Worm (Caenorhabditis elegans): Measurements from ENCODE around the gene Y19D2B.1.

Gene Y19D2B.1

ce11 chrII:10934786-10935185 is 12.0 kb upstream of the Y19D2B.1 start, which contains the start of gene R03D7.2:
R03D7.2 (minus strand) TSS chrII:10935184.
- TF ChIP-seq F13C5.2 (tag; optimal IDR thresholded peaks at IDR 0.05) (no peak), tbx-37 (GFP tag; conservative IDR thresholded peaks at IDR 0.05) (no peak), hmg-4 (GFP tag; optimal IDR thresholded peaks at IDR 0.05) (no peak)

ce11 chrII:10933948-10934722 is 11.4 kb upstream of the Y19D2B.1 start:
- no peak for TF ChIP-seq ama-1 (optimal IDR thresholded peaks at IDR 0.05)
- no peak for TF ChIP-seq tbx-37 (GFP tag; conservative IDR thresholded peaks at IDR 0.05)
- TF ChIP-seq tbx-11 (GFP tag; IDR thresholded peaks at IDR 0.05), result no peak

ce11 chrII:10932305-10932704 is 9.5 kb upstream of the Y19D2B.1 start:
- no peak for TF ChIP-seq hmbx-1 (tag; optimal IDR thresholded peaks at IDR 0.05)
- no peak for TF ChIP-seq aly-1 (tag; optimal IDR thresholded peaks at IDR 0.05)

- TF ChIP-seq ceh-13 (GFP tag; optimal IDR thresholded peaks at IDR 0.05) (no peak), tra-4 (tag; optimal IDR thresholded peaks at IDR 0.05) (no peak), hmbx-1 (tag; optimal IDR thresholded peaks at IDR 0.05) (no peak), tbx-11 (GFP tag; IDR thresholded peaks at IDR 0.05) (no peak), hmg-4 (GFP tag; optimal IDR thresholded peaks at IDR 0.05) (no peak), pes-1 (GFP tag; IDR thresholded peaks at IDR 0.05) (no peak), tbx-37 (GFP tag; conservative IDR thresholded peaks at IDR 0.05) (no peak), scrt-1 (GFP tag; IDR thresholded peaks at IDR 0.05) (no peak), ets-7 (tag; optimal IDR thresholded peaks at IDR 0.05) (no peak), hnd-1 (tag; optimal IDR thresholded peaks at IDR 0.05) (no peak), ceh-36 (tag; optimal IDR thresholded peaks at IDR 0.05) (no peak), B0310.2 (tag; optimal IDR thresholded peaks at IDR 0.05) (no peak), aly-1 (tag; optimal IDR thresholded peaks at IDR 0.05) (no peak), sea-1 (GFP tag; conservative IDR thresholded peaks at IDR 0.05) (no peak), F13C5.2 (tag; optimal IDR thresholded peaks at IDR 0.05) (no peak), flt-1 (GFP tag; IDR thresholded peaks at IDR 0.05) (no peak), ama-1 (optimal IDR thresholded peaks at IDR 0.05) (no peak)
Measured at ce11 chrII:10930678-10931650, 8.2 kb upstream of the Y19D2B.1 start.

- TF ChIP-seq B0310.2 (tag; optimal IDR thresholded peaks at IDR 0.05), result no peak
Measured at ce11 chrII:10925804-10926570, 3.2 kb upstream of the Y19D2B.1 start, which contains the start of gene metr-1. metr-1 (plus strand) TSS chrII:10926561.

ce11 chrII:10924669-10925068 is 1.9 kb upstream of the Y19D2B.1 start:
- TF ChIP-seq tbx-11 (GFP tag; IDR thresholded peaks at IDR 0.05) (no peak), flt-1 (GFP tag; IDR thresholded peaks at IDR 0.05) (no peak), B0310.2 (tag; optimal IDR thresholded peaks at IDR 0.05) (no peak)

ce11 chrII:10923948-10924347 is 1.2 kb upstream of the Y19D2B.1 start, which contains the start of gene Y19D2B.2:
Y19D2B.2 (plus strand) TSS chrII:10924248.
- TF ChIP-seq hmg-4 (GFP tag; optimal IDR thresholded peaks at IDR 0.05), result no peak
- no peak for TF ChIP-seq F13C5.2 (tag; optimal IDR thresholded peaks at IDR 0.05)
- TF ChIP-seq ceh-13 (GFP tag; optimal IDR thresholded peaks at IDR 0.05), result no peak
- no peak for TF ChIP-seq ceh-36 (tag; optimal IDR thresholded peaks at IDR 0.05)
- TF ChIP-seq sea-1 (GFP tag; conservative IDR thresholded peaks at IDR 0.05), result no peak
- TF ChIP-seq hnd-1 (tag; optimal IDR thresholded peaks at IDR 0.05), result no peak
- no peak for TF ChIP-seq ama-1 (optimal IDR thresholded peaks at IDR 0.05)
- no peak for TF ChIP-seq flt-1 (GFP tag; IDR thresholded peaks at IDR 0.05)
- TF ChIP-seq scrt-1 (GFP tag; IDR thresholded peaks at IDR 0.05), result no peak
- TF ChIP-seq ets-7 (tag; optimal IDR thresholded peaks at IDR 0.05), result no peak
- no peak for TF ChIP-seq aly-1 (tag; optimal IDR thresholded peaks at IDR 0.05)
- no peak for TF ChIP-seq hmbx-1 (tag; optimal IDR thresholded peaks at IDR 0.05)
- TF ChIP-seq tbx-11 (GFP tag; IDR thresholded peaks at IDR 0.05), result no peak
- no peak for TF ChIP-seq B0310.2 (tag; optimal IDR thresholded peaks at IDR 0.05)
- TF ChIP-seq tbx-37 (GFP tag; conservative IDR thresholded peaks at IDR 0.05), result no peak
- no peak for TF ChIP-seq pes-1 (GFP tag; IDR thresholded peaks at IDR 0.05)
- TF ChIP-seq tra-4 (tag; optimal IDR thresholded peaks at IDR 0.05), result no peak

ce11 chrII:10918293-10918756 is 4.4 kb downstream of the Y19D2B.1 start, which contains the start of gene tba-4:
tba-4 (plus strand) TSS chrII:10918706.
- no peak for TF ChIP-seq scrt-1 (GFP tag; IDR thresholded peaks at IDR 0.05)
- no peak for TF ChIP-seq ceh-36 (tag; optimal IDR thresholded peaks at IDR 0.05)
- no peak for TF ChIP-seq ets-7 (tag; optimal IDR thresholded peaks at IDR 0.05)

All from whole organism, early embryonic.